Worm (Caenorhabditis elegans): ENCODE measurements around the gene ZC239.17.

DNA sequence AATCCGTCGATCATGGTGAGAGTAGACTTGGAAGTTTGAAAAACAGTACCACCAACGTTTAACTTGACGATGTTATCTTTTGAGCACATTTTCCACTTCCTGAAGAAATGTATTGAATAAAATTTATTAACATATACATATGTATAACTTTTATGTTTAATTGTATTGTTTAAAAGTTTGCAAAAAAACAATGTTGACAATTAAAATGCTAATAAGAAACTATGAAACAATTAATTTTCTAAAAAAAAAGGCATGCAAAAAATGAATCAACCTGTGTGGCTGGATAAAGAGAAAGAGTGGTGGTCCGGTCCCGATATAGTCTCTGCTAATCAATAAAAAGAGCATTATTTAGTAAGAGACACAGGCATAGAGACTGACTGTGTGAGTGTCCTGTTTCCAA, 9.0 kb upstream of the ZC239.17 start, which contains the start of gene C17F4.8:
- no peak for TF ChIP-seq him-1 (tag; optimal IDR thresholded peaks at IDR 0.05)
- TF ChIP-seq dao-5 (tag; optimal IDR thresholded peaks at IDR 0.05) = no peak
